Worm (Caenorhabditis elegans) whole organism, late embryonic: ENCODE measurements around the gene R13A1.3.
"Not testable (repeated sequence)": the region's sequence is repeated elsewhere in the genome, so short reads cannot be mapped to it uniquely, and the experiment has no call there.

Experiments
- C08G9.2 ChIP-seq: sonication (generic microtip); optimal IDR thresholded peaks from 2 replicates; lab custom pipeline; 2016; ENCODE audit warnings: mild to moderate bottlenecking, missing genetic modification characterization, moderate library complexity, missing compliant biosample characterization
- K02D7.2 ChIP-seq: sonication (generic microtip); optimal IDR thresholded peaks from 2 replicates; lab custom pipeline; 2017; ENCODE audit warnings: mild to moderate bottlenecking, missing genetic modification characterization, missing compliant biosample characterization
- K09A11.1 ChIP-seq: sonication (generic microtip); optimal IDR thresholded peaks from 2 replicates; lab custom pipeline; 2017; ENCODE audit warnings: antibody characterized with exemption, mild to moderate bottlenecking, missing genetic modification characterization, missing compliant biosample characterization; ENCODE audit not compliant: insufficient read depth
- Y22D7AL.16 ChIP-seq: sonication (generic microtip); optimal IDR thresholded peaks from 2 replicates; lab custom pipeline; 2016; ENCODE audit warnings: missing genetic modification characterization, missing compliant biosample characterization
- ceh-14 ChIP-seq: sonication (generic microtip); optimal IDR thresholded peaks from 2 replicates; lab custom pipeline; 2016; ENCODE audit warnings: missing genotype, missing genetic modification characterization, missing compliant biosample characterization
- ceh-18 ChIP-seq: sonication (generic microtip); optimal IDR thresholded peaks from 2 replicates; lab custom pipeline; 2016; ENCODE audit warnings: missing genetic modification characterization, missing compliant biosample characterization
- ceh-19 ChIP-seq: fragments of 200-800 bp; sonication (Bioruptor generic); optimal IDR thresholded peaks from 2 replicates; lab custom pipeline; 2018; ENCODE audit warnings: mild to moderate bottlenecking, missing genetic modification characterization, missing compliant biosample characterization
- ceh-2 ChIP-seq: sonication (generic microtip); optimal IDR thresholded peaks from 2 replicates; lab custom pipeline; 2016; ENCODE audit warnings: missing genotype, missing genetic modification characterization, missing compliant biosample characterization
- ceh-31 ChIP-seq: sonication (generic microtip); optimal IDR thresholded peaks from 2 replicates; lab custom pipeline; 2016; ENCODE audit warnings: missing genetic modification characterization, missing compliant biosample characterization
- ceh-34 ChIP-seq: sonication (generic microtip); optimal IDR thresholded peaks from 2 replicates; lab custom pipeline; 2016; ENCODE audit warnings: mild to moderate bottlenecking, missing genetic modification characterization, missing compliant biosample characterization
- ceh-45 ChIP-seq: fragments of 200-800 bp; sonication (Bioruptor generic); IDR thresholded peaks from 2 replicates; pipeline ENCODE4 v1.3.6; 2022; ENCODE audit warnings: missing genetic modification reagents, missing genetic modification characterization, missing compliant biosample characterization
- che-1 ChIP-seq: sonication (generic microtip); optimal IDR thresholded peaks from 2 replicates; lab custom pipeline; 2016; ENCODE audit warnings: mild to moderate bottlenecking, missing genetic modification characterization, missing compliant biosample characterization
- elt-2 ChIP-seq: sonication (generic microtip); optimal IDR thresholded peaks from 2 replicates; lab custom pipeline; 2016; ENCODE audit warnings: missing genetic modification reagents, missing genetic modification characterization, missing compliant biosample characterization
- elt-4 ChIP-seq: sonication (generic microtip); optimal IDR thresholded peaks from 2 replicates; lab custom pipeline; 2016; ENCODE audit warnings: missing genetic modification characterization, missing compliant biosample characterization
- eyg-1 ChIP-seq: sonication (generic microtip); optimal IDR thresholded peaks from 2 replicates; lab custom pipeline; 2016; ENCODE audit warnings: missing genotype, missing genetic modification characterization, missing compliant biosample characterization
- fax-1 ChIP-seq: sonication (generic microtip); optimal IDR thresholded peaks from 2 replicates; lab custom pipeline; 2016; ENCODE audit warnings: missing genotype, missing genetic modification characterization, missing compliant biosample characterization
- fkh-6 ChIP-seq: sonication (generic microtip); optimal IDR thresholded peaks from 2 replicates; lab custom pipeline; 2016; ENCODE audit warnings: missing genetic modification characterization, missing compliant biosample characterization
- hlh-15 ChIP-seq: sonication (generic microtip); optimal IDR thresholded peaks from 2 replicates; lab custom pipeline; 2016; ENCODE audit warnings: missing genetic modification characterization, missing compliant biosample characterization
- lin-11 ChIP-seq: fragments of 200-800 bp; sonication (Bioruptor generic); optimal IDR thresholded peaks from 2 replicates; lab custom pipeline; 2018; ENCODE audit warnings: mild to moderate bottlenecking, missing genetic modification characterization, missing compliant biosample characterization
- pag-3 ChIP-seq: sonication (generic microtip); optimal IDR thresholded peaks from 2 replicates; lab custom pipeline; 2016; ENCODE audit warnings: missing compliant biosample characterization, missing genetic modification characterization, borderline replicate concordance
- pax-1 ChIP-seq: fragments of 150-350 bp; optimal IDR thresholded peaks from 2 replicates; lab custom pipeline; 2014; ENCODE audit warnings: missing biosample characterization, missing genetic modification characterization
- pha-2 ChIP-seq: sonication (generic microtip); optimal IDR thresholded peaks from 2 replicates; lab custom pipeline; 2017; ENCODE audit warnings: mild to moderate bottlenecking, missing genetic modification characterization, missing compliant biosample characterization
- pha-4 ChIP-seq: fragments of 150-350 bp; optimal IDR thresholded peaks from 2 replicates; lab custom pipeline; 2018; ENCODE audit warnings: missing biosample characterization, missing genetic modification reagents, missing genetic modification characterization
- pros-1 ChIP-seq: fragments of 150-350 bp; optimal IDR thresholded peaks from 2 replicates; lab custom pipeline; 2014; ENCODE audit warnings: missing biosample characterization, missing genetic modification reagents, missing genetic modification characterization
- sdc-2 ChIP-seq: sonication (generic microtip); optimal IDR thresholded peaks from 2 replicates; lab custom pipeline; 2016; ENCODE audit warnings: missing genotype, missing genetic modification characterization, missing compliant biosample characterization
- sox-2 ChIP-seq: fragments of 200-800 bp; sonication (Bioruptor generic); IDR thresholded peaks from 2 replicates; pipeline ENCODE4 v1.3.6; 2022; ENCODE audit warnings: missing genetic modification reagents, missing genetic modification characterization, missing compliant biosample characterization
- sox-4 ChIP-seq: sonication (generic microtip); optimal IDR thresholded peaks from 2 replicates; lab custom pipeline; 2017; ENCODE audit warnings: mild to moderate bottlenecking, missing genetic modification characterization, inconsistent platforms, missing compliant biosample characterization
- syd-9 ChIP-seq: sonication (generic microtip); optimal IDR thresholded peaks from 2 replicates; lab custom pipeline; 2016; ENCODE audit warnings: mild to moderate bottlenecking, missing genetic modification characterization, moderate library complexity, missing compliant biosample characterization
- tbx-2 ChIP-seq: sonication (generic microtip); optimal IDR thresholded peaks from 2 replicates; lab custom pipeline; 2016; ENCODE audit warnings: missing genetic modification characterization, missing compliant biosample characterization
- ttx-3 ChIP-seq: sonication (generic microtip); optimal IDR thresholded peaks from 2 replicates; lab custom pipeline; 2016; ENCODE audit warnings: missing genetic modification reagents, missing genetic modification characterization, missing compliant biosample characterization
- unc-55 ChIP-seq: sonication (generic microtip); optimal IDR thresholded peaks from 2 replicates; lab custom pipeline; 2017; ENCODE audit warnings: missing biosample characterization, missing genetic modification reagents, missing genetic modification characterization
- unc-86 ChIP-seq: sonication (generic microtip); optimal IDR thresholded peaks from 2 replicates; lab custom pipeline; 2016; ENCODE audit warnings: missing genetic modification characterization, missing compliant biosample characterization
- zip-5 ChIP-seq: sonication (generic microtip); optimal IDR thresholded peaks from 2 replicates; lab custom pipeline; 2016; ENCODE audit warnings: missing genetic modification characterization, missing compliant biosample characterization

Gene R13A1.3

ce11 chrIV:7243913-7244312, 40.1 kb downstream of the R13A1.3 start, which contains the start of gene afmd-1:
afmd-1 (plus strand) TSS chrIV:7244228.
- no peak for TF ChIP-seq hlh-15 (tag; lab: Kevin White, UChicago)
- TF ChIP-seq ceh-34 (tag; lab: Kevin White, UChicago), result no peak
- TF ChIP-seq sdc-2 (tag; lab: Kevin White, UChicago), result no peak
- no peak for TF ChIP-seq ttx-3 (tag; lab: Kevin White, UChicago)
- no peak for TF ChIP-seq elt-4 (tag; lab: Kevin White, UChicago)
- no peak for TF ChIP-seq tbx-2 (tag; lab: Kevin White, UChicago)
- no peak for TF ChIP-seq elt-2 (tag; lab: Kevin White, UChicago)
- no peak for TF ChIP-seq ceh-19
- no peak for TF ChIP-seq ceh-45 (GFP tag; lab: Robert Waterston, UW)
- TF ChIP-seq sox-2 (GFP tag; lab: Robert Waterston, UW), result no peak
- no peak for TF ChIP-seq pax-1 (tag; lab: Kevin White, UChicago)
- TF ChIP-seq ceh-2, result no peak
- TF ChIP-seq ceh-14, result no peak
- no peak for TF ChIP-seq Y22D7AL.16 (tag; lab: Kevin White, UChicago)
- no peak for TF ChIP-seq zip-5
- TF ChIP-seq, all 69 proteins: peak for 0

ce11 chrIV:7245592-7245991, 41.8 kb downstream of the R13A1.3 start:
- no peak for TF ChIP-seq sox-4
- TF ChIP-seq pha-2, result no peak
- TF ChIP-seq sox-2 (GFP tag; lab: Robert Waterston, UW), result no peak
- TF ChIP-seq ttx-3 (tag; lab: Kevin White, UChicago), result no peak

ce11 chrIV:7246553-7246952, 42.8 kb downstream of the R13A1.3 start, which contains the start of gene col-114:
col-114 (minus strand) TSS chrIV:7246653.
- no peak for TF ChIP-seq ceh-31 (tag; lab: Kevin White, UChicago)
- TF ChIP-seq che-1 (tag; lab: Kevin White, UChicago), result no peak
- TF ChIP-seq pag-3 (tag; lab: Kevin White, UChicago), result no peak
- TF ChIP-seq sox-2 (GFP tag; lab: Robert Waterston, UW), result no peak
- no peak for TF ChIP-seq syd-9
- no peak for TF ChIP-seq fax-1 (tag; lab: Kevin White, UChicago)
- TF ChIP-seq C08G9.2 (tag; lab: Kevin White, UChicago), result no peak
- no peak for TF ChIP-seq eyg-1 (tag; lab: Kevin White, UChicago)
- TF ChIP-seq K09A11.1, result no peak

ce11 chrIV:7247243-7247642, 43.4 kb downstream of the R13A1.3 start, which contains the start of gene D2024.1:
D2024.1 (plus strand) TSS chrIV:7247543.
- not testable (repeated sequence) for TF ChIP-seq ceh-19; pros-1 (tag; lab: Kevin White, UChicago); C08G9.2 (tag; lab: Kevin White, UChicago)

- TF ChIP-seq K02D7.2 (tag; lab: Kevin White, UChicago), result no peak
- TF ChIP-seq elt-4 (tag; lab: Kevin White, UChicago), result no peak
- no peak for TF ChIP-seq ceh-18
- TF ChIP-seq unc-55, result no peak
- no peak for TF ChIP-seq ceh-45 (GFP tag; lab: Robert Waterston, UW)
- TF ChIP-seq pha-4, result no peak
- TF ChIP-seq C08G9.2 (tag; lab: Kevin White, UChicago), result no peak
- no peak for TF ChIP-seq ceh-2
- TF ChIP-seq lin-11 (tag; lab: Kevin White, UChicago), result no peak
- no peak for TF ChIP-seq pax-1 (tag; lab: Kevin White, UChicago)
- no peak for TF ChIP-seq K09A11.1
Observed at ce11 chrIV:7250158-7250557, 46.4 kb downstream of the R13A1.3 start, which contains the start of gene D2024.18. D2024.18 (plus strand) TSS chrIV:7250458.

ce11 chrIV:7253271-7253670, 49.5 kb downstream of the R13A1.3 start:
- no peak for TF ChIP-seq fkh-6 (tag; lab: Kevin White, UChicago)
- TF ChIP-seq ceh-14, result no peak
- no peak for TF ChIP-seq ceh-31 (tag; lab: Kevin White, UChicago)
- no peak for TF ChIP-seq elt-4 (tag; lab: Kevin White, UChicago)
- TF ChIP-seq syd-9, result no peak
- TF ChIP-seq unc-86 (tag; lab: Kevin White, UChicago), result no peak
- TF ChIP-seq fax-1 (tag; lab: Kevin White, UChicago), result no peak
